Fruit fly (Drosophila melanogaster): ENCODE data around the gene Mkp3.

dm6 chr3L:19075976-19076375 lies 10.2 kb downstream of the Mkp3 start:
- no peak for TF ChIP-seq ttk (optimal IDR thresholded peaks at IDR 0.05)
- no peak for TF ChIP-seq insv (optimal IDR thresholded peaks at IDR 0.05)

Data from Kc167 (cell line).